Worm (Caenorhabditis elegans) whole organism, young adult: Measurements from ENCODE around the gene ndg-4.

Experiments
- B0336.3 ChIP-seq: fragments of 200-800 bp; sonication (Bioruptor generic); IDR thresholded peaks from 2 replicates; pipeline ENCODE4 v1.3.6; 2022; ENCODE audit warnings: missing genetic modification characterization, missing compliant biosample characterization
- C17E4.6 ChIP-seq: fragments of 200-800 bp; sonication (Bioruptor generic); IDR thresholded peaks from 2 replicates; pipeline ENCODE4 v1.3.6; 2022; ENCODE audit warnings: missing genetic modification reagents, missing genetic modification characterization, missing compliant biosample characterization
- F22D6.2 ChIP-seq: sonication (generic microtip); optimal IDR thresholded peaks from 2 replicates; lab custom pipeline; 2016; ENCODE audit warnings: mild to moderate bottlenecking, missing genetic modification characterization, missing compliant biosample characterization
- F37B4.10 ChIP-seq: fragments of 200-800 bp; sonication (Bioruptor generic); IDR thresholded peaks from 2 replicates; pipeline ENCODE4 v1.3.6; 2022; ENCODE audit warnings: missing genetic modification characterization, missing compliant biosample characterization
- F52B5.7 ChIP-seq: sonication (generic microtip); optimal IDR thresholded peaks from 2 replicates; lab custom pipeline; 2016; ENCODE audit warnings: mild to moderate bottlenecking, missing genetic modification characterization, missing compliant biosample characterization
- F57C9.4 ChIP-seq: sonication (generic microtip); optimal IDR thresholded peaks from 2 replicates; lab custom pipeline; 2017; ENCODE audit warnings: mild to moderate bottlenecking, missing genetic modification characterization, missing compliant biosample characterization
- T07F8.4 ChIP-seq: sonication (generic microtip); optimal IDR thresholded peaks from 2 replicates; lab custom pipeline; 2016; ENCODE audit warnings: mild to moderate bottlenecking, missing genetic modification characterization, moderate library complexity, missing compliant biosample characterization
- akir-1 ChIP-seq: fragments of 200-800 bp; sonication (Bioruptor generic); optimal IDR thresholded peaks from 2 replicates; lab custom pipeline; 2018; ENCODE audit warnings: mild to moderate bottlenecking, missing genetic modification characterization, moderate library complexity, missing compliant biosample characterization
- ama-1 ChIP-seq, 3 experiments: fragments of 150-350 bp in 1 of 3; sonication (generic microtip) in 2 of 3; optimal IDR thresholded peaks; 2 replicates each; lab custom pipeline; 2014 to 2018; ENCODE audit warnings: missing biosample characterization in 2 of 3, missing genetic modification characterization in 2 of 3, missing genetic modification reagents in 2 of 3
- atf-7 ChIP-seq: sonication (generic microtip); optimal IDR thresholded peaks from 2 replicates; lab custom pipeline; 2017; ENCODE audit warnings: mild to moderate bottlenecking, missing genetic modification characterization, missing compliant biosample characterization
- ccch-3 ChIP-seq: fragments of 200-800 bp; sonication (Bioruptor generic); optimal IDR thresholded peaks from 2 replicates; lab custom pipeline; 2018; ENCODE audit warnings: mild to moderate bottlenecking, missing genetic modification characterization, missing compliant biosample characterization
- cebp-1 ChIP-seq, 2 experiments: fragments of 200-800 bp in 1 of 2; sonication (Bioruptor generic) in 1 of 2; sonication (generic microtip) in 1 of 2; IDR thresholded peaks in 1 of 2; optimal IDR thresholded peaks in 1 of 2; 2 replicates each; pipeline versions ENCODE4 v1.3.6 to Lab custom; 2017 to 2022; ENCODE audit warnings: missing compliant biosample characterization in 2 of 2, missing genetic modification characterization in 2 of 2, mild to moderate bottlenecking in 1 of 2, missing genetic modification reagents in 1 of 2, moderate library complexity in 1 of 2
- cebp-2 ChIP-seq: fragments of 200-800 bp; sonication (Bioruptor generic); IDR thresholded peaks from 2 replicates; pipeline ENCODE4 v1.3.6; 2022; ENCODE audit warnings: missing genetic modification characterization, missing compliant biosample characterization
- ceh-27 ChIP-seq: fragments of 200-800 bp; sonication (Bioruptor generic); optimal IDR thresholded peaks from 2 replicates; lab custom pipeline; 2018; ENCODE audit warnings: mild to moderate bottlenecking, missing genetic modification characterization, moderate library complexity, missing compliant biosample characterization
- ceh-91 ChIP-seq: fragments of 200-800 bp; sonication (Bioruptor generic); IDR thresholded peaks from 2 replicates; pipeline ENCODE4 v1.3.6; 2022; ENCODE audit warnings: missing genetic modification reagents, missing genetic modification characterization, missing compliant biosample characterization
- egl-18 ChIP-seq: fragments of 200-800 bp; sonication (Bioruptor generic); IDR thresholded peaks from 2 replicates; pipeline ENCODE4 v1.3.6; 2022; ENCODE audit warnings: missing genetic modification reagents, missing genetic modification characterization, missing compliant biosample characterization
- ets-4 ChIP-seq: fragments of 200-800 bp; sonication (Bioruptor generic); optimal IDR thresholded peaks from 2 replicates; lab custom pipeline; 2018; ENCODE audit warnings: mild to moderate bottlenecking, missing genetic modification characterization, missing compliant biosample characterization
- hlh-26 ChIP-seq: fragments of 200-800 bp; sonication (Bioruptor generic); conservative IDR thresholded peaks from 2 replicates; pipeline ENCODE4 v1.3.6; 2022; ENCODE audit warnings: missing genetic modification reagents, missing genetic modification characterization, missing compliant biosample characterization
- hmg-1.2 ChIP-seq: fragments of 200-800 bp; sonication (Bioruptor generic); IDR thresholded peaks from 2 replicates; pipeline ENCODE4 v1.3.6; 2022; ENCODE audit warnings: missing genetic modification reagents, missing genetic modification characterization, missing compliant biosample characterization
- lin-54 ChIP-seq: fragments of 200-800 bp; sonication (Bioruptor generic); optimal IDR thresholded peaks from 2 replicates; lab custom pipeline; 2018; ENCODE audit warnings: mild to moderate bottlenecking, missing genetic modification characterization, missing compliant biosample characterization
- madf-3 ChIP-seq: fragments of 200-800 bp; sonication (Bioruptor generic); IDR thresholded peaks from 2 replicates; pipeline ENCODE4 v1.3.6; 2022; ENCODE audit warnings: missing genetic modification reagents, missing genetic modification characterization, missing compliant biosample characterization
- mel-28 ChIP-seq: sonication (generic microtip); optimal IDR thresholded peaks from 2 replicates; lab custom pipeline; 2016; ENCODE audit warnings: borderline replicate concordance, mild to moderate bottlenecking, missing genetic modification characterization, missing compliant biosample characterization
- nfya-1 ChIP-seq: sonication (generic microtip); optimal IDR thresholded peaks from 2 replicates; lab custom pipeline; 2017; ENCODE audit warnings: antibody characterized with exemption, missing compliant biosample characterization, missing genetic modification characterization, borderline replicate concordance; ENCODE audit not compliant: insufficient read depth
- nfyb-1 ChIP-seq: fragments of 200-800 bp; sonication (Bioruptor generic); IDR thresholded peaks from 2 replicates; pipeline ENCODE4 v1.3.6; 2022; ENCODE audit warnings: missing genetic modification reagents, missing genetic modification characterization, missing compliant biosample characterization
- nhr-179 ChIP-seq: sonication (generic microtip); optimal IDR thresholded peaks from 2 replicates; lab custom pipeline; 2016; ENCODE audit warnings: mild to moderate bottlenecking, missing genetic modification characterization, missing compliant biosample characterization
- nhr-80 ChIP-seq: sonication (generic microtip); optimal IDR thresholded peaks from 2 replicates; lab custom pipeline; 2016; ENCODE audit warnings: missing genetic modification characterization, missing compliant biosample characterization
- rcor-1 ChIP-seq: fragments of 200-800 bp; sonication (Bioruptor generic); IDR thresholded peaks from 2 replicates; pipeline ENCODE4 v1.3.6; 2022; ENCODE audit warnings: missing genetic modification reagents, missing genetic modification characterization, missing compliant biosample characterization
- rec-8 ChIP-seq, 2 experiments: sonication (generic microtip); optimal IDR thresholded peaks; 2 replicates each; lab custom pipeline; 2016; ENCODE audit warnings: mild to moderate bottlenecking in 2 of 2, missing genetic modification characterization in 2 of 2, missing genetic modification reagents in 2 of 2, missing genotype in 2 of 2, missing biosample characterization in 1 of 2, missing compliant biosample characterization in 1 of 2, moderate library complexity in 1 of 2
- snpc-1.3 ChIP-seq: sonication (generic microtip); optimal IDR thresholded peaks from 2 replicates; lab custom pipeline; 2017; ENCODE audit warnings: missing genetic modification characterization, mild to moderate bottlenecking, missing compliant biosample characterization, antibody characterized with exemption, moderate library complexity, missing genotype, missing genetic modification reagents; ENCODE audit not compliant: insufficient read depth
- tlf-1 ChIP-seq: fragments of 200-800 bp; sonication (Bioruptor generic); optimal IDR thresholded peaks from 2 replicates; lab custom pipeline; 2018; ENCODE audit warnings: mild to moderate bottlenecking, missing genetic modification characterization, missing compliant biosample characterization
- unc-130 ChIP-seq: sonication (generic microtip); optimal IDR thresholded peaks from 2 replicates; lab custom pipeline; 2016; ENCODE audit warnings: missing genetic modification reagents, missing genetic modification characterization, missing compliant biosample characterization
- xnd-1 ChIP-seq: sonication (generic microtip); optimal IDR thresholded peaks from 2 replicates; lab custom pipeline; 2016; ENCODE audit warnings: missing genotype, missing genetic modification reagents, missing genetic modification characterization, missing compliant biosample characterization
- ztf-28 ChIP-seq: fragments of 200-800 bp; sonication (Bioruptor generic); IDR thresholded peaks from 2 replicates; pipeline ENCODE4 v1.3.6; 2022; ENCODE audit warnings: missing genetic modification reagents, missing genetic modification characterization, missing compliant biosample characterization

ndg-4 gene

DNA sequence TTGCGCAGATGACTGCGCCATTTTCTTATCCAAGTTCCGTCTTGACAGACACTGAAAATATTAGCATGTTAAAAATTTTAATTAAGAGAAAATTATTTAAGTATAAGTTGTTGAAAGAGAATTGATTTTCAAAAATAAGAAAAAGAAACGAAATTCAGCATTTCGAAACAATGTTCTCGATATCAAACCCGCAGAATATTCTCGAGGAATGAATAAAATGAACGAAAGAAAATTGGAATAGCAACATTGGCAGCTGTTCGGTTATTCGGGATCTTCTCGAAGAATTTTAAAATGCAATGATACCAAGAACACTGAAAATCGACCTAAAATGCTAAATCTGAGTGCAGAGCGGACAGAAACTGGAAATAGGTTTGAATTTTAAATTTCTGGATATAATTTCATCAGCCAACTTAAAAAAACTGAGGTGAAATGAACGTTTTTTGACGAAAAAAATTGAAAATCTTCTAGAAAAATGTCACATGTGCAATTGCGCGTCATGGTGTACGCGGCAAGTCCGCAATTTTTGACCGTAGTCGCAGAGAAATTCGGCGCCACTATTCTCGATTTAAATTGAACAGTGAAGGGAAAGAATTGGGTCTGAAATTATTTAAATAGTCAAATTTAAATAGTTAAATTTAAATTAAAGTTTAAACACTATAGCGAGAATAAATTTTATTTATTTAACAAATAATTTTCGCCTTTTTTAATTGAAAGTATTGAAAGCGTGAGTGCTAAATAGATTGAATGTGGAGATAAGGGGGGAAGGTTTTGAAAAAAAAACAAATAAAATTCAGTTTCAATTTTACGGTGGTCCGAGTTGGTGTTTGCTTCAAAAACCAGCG, 41.1 kb upstream of the ndg-4 start, which contains the start of the genes cct-5 and F25F2.1 (continued):
- TF ChIP-seq ztf-28 (GFP tag; lab: Robert Waterston, UW) = peak; percentile 43; the same call in 1 of the 2 replicates
- TF ChIP-seq cebp-2 (GFP tag; lab: Robert Waterston, UW) = no peak
- TF ChIP-seq nhr-179 (tag; lab: Kevin White, UChicago) = no peak
- TF ChIP-seq xnd-1 (tag; lab: Kevin White, UChicago) = peak; percentile 82
- no peak for TF ChIP-seq mel-28 (tag; lab: Kevin White, UChicago)
- TF ChIP-seq F57C9.4 (tag; lab: Kevin White, UChicago) = no peak
- peak; percentile 79 for TF ChIP-seq unc-130 (GFP tag; lab: Kevin White, UChicago)
- TF ChIP-seq cebp-1 (GFP tag; IDR thresholded peaks at IDR 0.05; lab: Robert Waterston, UW) = no peak; the same call in 1 of the 2 replicates
- no peak for TF ChIP-seq cebp-1 (tag; optimal IDR thresholded peaks at IDR 0.05; lab: Kevin White, UChicago)
- peak; percentile 86 for TF ChIP-seq snpc-1.3
- TF ChIP-seq nfyb-1 (GFP tag; lab: Robert Waterston, UW) = 0 out of 2 replicates have a peak, but pooled peaks have one; percentile 51
- no peak for TF ChIP-seq F22D6.2 (tag; lab: Kevin White, UChicago)
- TF ChIP-seq ccch-3 (GFP tag; lab: Kevin White, UChicago) = no peak
- TF ChIP-seq lin-54 (GFP tag; lab: Kevin White, UChicago) = peak; percentile 95
- no peak for TF ChIP-seq egl-18 (GFP tag; lab: Robert Waterston, UW)

DNA sequence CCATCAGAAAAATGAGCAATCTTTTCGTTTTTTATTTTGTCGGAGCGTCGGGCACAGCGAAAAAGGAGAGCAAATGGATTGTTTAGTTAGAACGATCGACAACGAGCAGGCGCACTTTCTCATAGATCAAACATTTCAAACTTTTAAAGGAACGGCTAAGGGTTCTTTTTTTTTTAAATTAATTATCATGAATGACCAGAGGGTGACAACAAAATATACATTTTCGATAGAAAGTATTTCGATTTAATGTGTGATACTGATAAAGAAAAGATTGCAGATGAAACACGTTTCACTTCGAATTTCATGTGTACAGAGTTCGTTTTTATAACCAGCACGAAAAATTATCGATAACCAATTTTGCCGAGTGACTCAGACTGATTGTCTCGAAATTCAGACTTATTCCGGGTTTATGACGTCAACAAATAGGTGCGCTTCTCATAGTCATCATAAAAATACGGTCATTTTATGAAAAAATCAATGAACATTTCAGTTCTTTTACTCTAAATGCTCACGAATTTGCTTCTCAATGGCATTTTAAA, 39.5 kb upstream of the ndg-4 start:
- TF ChIP-seq hlh-26 = no peak
- no peak for TF ChIP-seq ets-4
- TF ChIP-seq nhr-80 (tag; lab: Kevin White, UChicago) = peak; percentile 21
- TF ChIP-seq mel-28 (tag; lab: Kevin White, UChicago) = no peak
- no peak for TF ChIP-seq nhr-179 (tag; lab: Kevin White, UChicago)
- TF ChIP-seq atf-7 (tag; lab: Kevin White, UChicago) = peak; percentile 80
- no peak for TF ChIP-seq T07F8.4 (tag; lab: Kevin White, UChicago)
- TF ChIP-seq C17E4.6 = no peak
- no peak for TF ChIP-seq F57C9.4 (tag; lab: Kevin White, UChicago)

DNA sequence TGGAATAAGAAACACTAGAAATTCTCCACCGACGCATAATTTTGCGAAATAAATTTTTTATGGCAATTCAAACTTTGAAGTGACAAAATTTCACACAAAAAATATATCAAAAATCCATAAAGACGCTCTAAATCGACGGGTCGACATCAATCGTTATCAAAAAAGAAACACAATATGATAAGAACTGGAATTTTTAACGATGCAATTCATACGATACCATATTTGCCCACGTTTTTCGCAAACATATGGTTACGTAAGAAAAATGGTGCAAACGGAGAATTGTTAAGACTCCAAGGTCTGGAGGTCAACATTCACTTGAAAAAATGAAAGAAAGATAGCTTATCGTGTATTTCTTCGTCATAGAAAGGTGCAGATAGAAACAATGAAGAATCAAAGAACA, 39.0 kb upstream of the ndg-4 start:
- TF ChIP-seq akir-1 (no peak), nhr-80 (tag; lab: Kevin White, UChicago) (peak; percentile 70)

DNA sequence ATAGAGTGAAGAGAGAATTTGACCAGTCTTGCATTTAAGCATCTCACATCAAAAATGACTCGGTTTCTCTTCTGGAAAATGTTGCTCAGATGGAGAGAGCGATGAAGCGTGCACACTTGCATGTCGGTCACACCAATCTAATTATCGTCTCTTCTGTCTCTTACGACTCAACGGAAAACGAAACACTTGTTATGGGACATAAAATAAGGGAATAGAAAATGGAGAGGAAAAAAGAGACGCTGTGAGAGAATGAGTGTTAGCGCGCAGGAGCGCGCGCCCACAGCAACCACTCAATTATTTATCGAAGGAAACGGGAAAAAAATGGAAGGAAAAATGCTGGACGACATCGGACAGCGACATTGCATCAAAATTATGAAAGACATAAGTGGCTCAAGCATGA, 38.5 kb upstream of the ndg-4 start:
- TF ChIP-seq T07F8.4 (tag; lab: Kevin White, UChicago) (no peak), madf-3 (GFP tag; lab: Robert Waterston, UW) (no peak), cebp-1 (GFP tag; IDR thresholded peaks at IDR 0.05; lab: Robert Waterston, UW) (no peak), cebp-1 (tag; optimal IDR thresholded peaks at IDR 0.05; lab: Kevin White, UChicago) (peak; percentile 46), rec-8 (tag; optimal IDR thresholded peaks at IDR 0.05; lab: Kevin White, UChicago) (no peak), hmg-1.2 (GFP tag; lab: Robert Waterston, UW) (no peak), nfya-1 (tag; lab: Kevin White, UChicago) (no peak), B0336.3 (GFP tag; lab: Robert Waterston, UW) (no peak), ceh-27 (GFP tag; lab: Kevin White, UChicago) (peak; percentile 61), rcor-1 (GFP tag; lab: Robert Waterston, UW) (no peak), F37B4.10 (GFP tag; lab: Robert Waterston, UW) (no peak), F52B5.7 (tag; lab: Kevin White, UChicago) (no peak), tlf-1 (GFP tag; lab: Kevin White, UChicago) (peak; percentile 25), ama-1 (optimal IDR thresholded peaks at IDR 0.05; lab: Kevin White, UChicago) (no peak), ama-1 (GFP tag; optimal IDR thresholded peaks at IDR 0.05; lab: Kevin White, UChicago) (no peak), ceh-91 (GFP tag; lab: Robert Waterston, UW) (no peak)
- TF ChIP-seq, all 124 proteins: peak for 3
